Worm (Caenorhabditis elegans) whole organism, early embryonic: Measurements from ENCODE around the gene C17C3.9.
"Not testable (repeated sequence)": the region's sequence is repeated elsewhere in the genome, so short reads cannot be mapped to it uniquely, and the experiment has no call there.

Source experiments
- F13C5.2 ChIP-seq: sonication (generic microtip); optimal IDR thresholded peaks from 2 replicates; lab custom pipeline; 2017; ENCODE audit warnings: mild to moderate bottlenecking, missing genetic modification characterization, inconsistent platforms, missing compliant biosample characterization
- hnd-1 ChIP-seq: sonication (generic microtip); optimal IDR thresholded peaks from 2 replicates; lab custom pipeline; 2016; ENCODE audit warnings: missing genetic modification characterization, missing compliant biosample characterization

- TF ChIP-seq F13C5.2, hnd-1 (tag; lab: Kevin White, UChicago): not testable (repeated sequence)
These were observed 2.9 kb upstream of the C17C3.9 start, which contains the start of gene hlh-25 for ce11 chrII:5534939-5535338.
